Worm (Caenorhabditis elegans): ENCODE measurements around the gene fbxb-87.

DNA sequence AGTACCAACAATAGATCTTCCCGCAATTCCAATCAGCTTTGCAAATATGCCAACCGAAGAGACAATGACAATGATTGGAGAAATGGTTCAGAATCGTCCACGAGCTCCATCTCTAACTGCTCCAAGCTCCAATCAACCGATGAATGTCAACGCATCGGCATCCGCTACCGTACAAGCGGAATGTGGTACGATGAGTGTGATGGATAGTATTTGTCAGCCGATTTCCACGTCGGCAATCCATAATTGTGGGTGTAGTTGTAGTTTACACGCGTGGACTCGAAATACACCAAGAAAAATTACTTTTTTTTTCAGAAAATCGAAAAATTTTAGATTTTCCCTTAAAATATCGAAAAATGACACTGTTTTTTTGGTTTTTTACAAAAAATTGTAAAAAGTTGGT, 48.6 kb downstream of the fbxb-87 start:
- TF ChIP-seq med-1 (GFP tag; optimal IDR thresholded peaks at IDR 0.05; ENCODE audit: insufficient read depth) (no peak), flt-1 (GFP tag; IDR thresholded peaks at IDR 0.05) (no peak), ztf-29 (GFP tag; IDR thresholded peaks at IDR 0.05) (no peak)
